Worm (Caenorhabditis elegans): Measurements from ENCODE around the gene Y48G9A.6.

Gene Y48G9A.6

DNA sequence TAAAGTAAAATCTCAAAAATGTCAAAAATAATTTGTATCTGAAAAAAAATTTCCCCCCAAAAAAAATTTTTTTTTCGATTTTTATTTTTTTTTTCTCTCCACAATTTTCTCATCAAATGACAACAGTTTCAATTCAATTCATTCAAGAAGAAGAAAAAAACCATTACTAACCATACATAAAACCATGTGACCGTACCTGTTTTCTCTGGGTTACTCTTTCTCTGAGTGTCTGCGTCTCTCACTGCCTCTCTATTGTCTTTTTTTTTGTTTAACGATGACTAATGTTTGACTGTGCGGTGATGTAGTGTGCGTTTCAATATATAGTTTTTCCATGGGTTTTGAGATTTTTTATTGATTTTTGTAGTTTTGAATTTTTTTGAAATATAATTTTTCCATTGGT lies 26.9 kb upstream of the Y48G9A.6 start (continued):
- TF ChIP-seq ceh-28 (tag; optimal IDR thresholded peaks at IDR 0.05): peak; percentile 7
- no peak for TF ChIP-seq unc-62 (GFP tag; optimal IDR thresholded peaks at IDR 0.05)
- TF ChIP-seq R02D3.7 (tag; optimal IDR thresholded peaks at IDR 0.05): no peak
- TF ChIP-seq nhr-11 (tag; optimal IDR thresholded peaks at IDR 0.05): no peak
- no peak for TF ChIP-seq ztf-11 (tag; optimal IDR thresholded peaks at IDR 0.05)
- no peak for TF ChIP-seq nhr-237 (tag; optimal IDR thresholded peaks at IDR 0.05)
- TF ChIP-seq nhr-43 (tag; optimal IDR thresholded peaks at IDR 0.05; ENCODE audit: poor library complexity, severe bottlenecking): no peak
- TF ChIP-seq lsy-12 (tag; optimal IDR thresholded peaks at IDR 0.05): no peak
- TF ChIP-seq pqm-1 (tag; optimal IDR thresholded peaks at IDR 0.05): peak; percentile 31
- no peak for TF ChIP-seq nhr-67 (tag; optimal IDR thresholded peaks at IDR 0.05)
- no peak for TF ChIP-seq daf-12 (tag; optimal IDR thresholded peaks at IDR 0.05)
- no peak for TF ChIP-seq ZK546.5 (tag; optimal IDR thresholded peaks at IDR 0.05)
- TF ChIP-seq nfya-1 (tag; optimal IDR thresholded peaks at IDR 0.05; ENCODE audit: insufficient read depth): peak; percentile 30
- peak; percentile 32 for TF ChIP-seq nhr-25 (tag; optimal IDR thresholded peaks at IDR 0.05)

DNA sequence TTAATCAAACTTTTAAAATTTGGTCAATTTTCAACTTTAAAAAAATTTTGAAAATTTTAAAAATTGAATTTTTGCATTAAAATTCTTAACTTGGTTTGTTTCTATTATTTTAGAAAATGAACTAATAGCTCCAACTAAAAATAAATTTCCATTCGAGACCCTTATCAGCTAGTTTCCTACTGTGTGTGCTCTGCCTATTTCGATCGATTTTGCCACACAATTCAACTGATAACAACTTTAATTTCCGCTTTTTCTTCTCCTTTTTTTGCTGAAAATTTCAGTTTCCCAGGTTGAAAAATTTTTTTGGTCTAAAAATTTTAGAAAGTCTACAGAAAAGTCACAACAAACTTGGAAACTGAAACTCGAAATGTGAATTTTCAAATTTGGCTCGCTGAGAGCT lies 26.3 kb upstream of the Y48G9A.6 start:
- no peak for TF ChIP-seq jun-1 (tag; optimal IDR thresholded peaks at IDR 0.05)
- peak; percentile 66 for TF ChIP-seq elt-2 (tag; optimal IDR thresholded peaks at IDR 0.05)
- TF ChIP-seq elt-3 (tag; optimal IDR thresholded peaks at IDR 0.05): no peak
- TF ChIP-seq pqm-1 (tag; optimal IDR thresholded peaks at IDR 0.05): peak; percentile 48

ce11 chrIII:2092409-2092808 lies 25.2 kb upstream of the Y48G9A.6 start, which contains the start of gene Y48G9A.9:
Gene Y48G9A.9, plus strand, starts transcription at chrIII:2092709.
- TF ChIP-seq ceh-9 (tag; optimal IDR thresholded peaks at IDR 0.05) (no peak), jun-1 (tag; optimal IDR thresholded peaks at IDR 0.05) (no peak), ztf-11 (tag; optimal IDR thresholded peaks at IDR 0.05) (no peak), ztf-4 (tag; optimal IDR thresholded peaks at IDR 0.05) (no peak), aly-2 (tag; optimal IDR thresholded peaks at IDR 0.05) (no peak), nhr-237 (tag; optimal IDR thresholded peaks at IDR 0.05) (no peak), unc-62 (GFP tag; optimal IDR thresholded peaks at IDR 0.05) (no peak), ceh-16 (tag; optimal IDR thresholded peaks at IDR 0.05) (no peak), ceh-28 (tag; optimal IDR thresholded peaks at IDR 0.05) (no peak), elt-2 (tag; optimal IDR thresholded peaks at IDR 0.05) (no peak), elt-1 (tag; optimal IDR thresholded peaks at IDR 0.05) (no peak), lin-39 (tag; optimal IDR thresholded peaks at IDR 0.05) (no peak), elt-3 (tag; optimal IDR thresholded peaks at IDR 0.05) (no peak), mml-1 (tag; optimal IDR thresholded peaks at IDR 0.05) (no peak), lsy-12 (tag; optimal IDR thresholded peaks at IDR 0.05) (no peak), daf-12 (tag; optimal IDR thresholded peaks at IDR 0.05) (no peak), ceh-82 (tag; optimal IDR thresholded peaks at IDR 0.05) (no peak)

- TF ChIP-seq ceh-28 (tag; optimal IDR thresholded peaks at IDR 0.05) (peak; percentile 85), egl-5 (tag; optimal IDR thresholded peaks at IDR 0.05) (no peak), nhr-237 (tag; optimal IDR thresholded peaks at IDR 0.05) (no peak), nhr-28 (tag; optimal IDR thresholded peaks at IDR 0.05) (no peak), ceh-16 (tag; optimal IDR thresholded peaks at IDR 0.05) (no peak), fkh-2 (tag; optimal IDR thresholded peaks at IDR 0.05) (no peak), egl-27 (tag; optimal IDR thresholded peaks at IDR 0.05) (no peak)
These were observed 19.5 kb upstream of the Y48G9A.6 start for ce11 chrIII:2098185-2098584.

DNA sequence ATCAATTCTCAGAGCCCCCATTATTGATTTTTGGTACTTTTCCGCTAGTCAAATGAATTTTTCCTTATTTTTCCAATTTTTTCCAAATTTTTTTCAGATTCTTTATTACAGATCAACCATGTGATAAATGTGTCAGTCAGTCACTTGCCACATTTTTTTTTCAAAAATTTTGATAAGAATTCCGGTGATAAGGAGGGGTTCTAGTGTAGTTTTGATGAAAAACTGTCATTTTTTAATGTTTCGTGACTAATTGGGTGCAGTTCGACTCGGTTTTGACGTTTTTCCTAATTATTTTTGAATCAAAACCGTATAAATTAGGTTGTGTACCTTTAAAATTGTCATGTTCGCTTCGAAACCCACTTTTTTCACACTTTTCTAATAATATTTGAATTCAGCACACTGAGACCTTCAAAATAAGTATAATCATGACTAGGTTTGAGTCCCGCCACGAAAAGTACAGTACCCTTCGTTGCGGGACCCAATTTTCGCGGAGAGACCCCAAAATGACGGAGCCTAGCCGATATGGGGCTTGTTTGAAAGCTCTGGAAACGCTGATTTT lies 17.8 kb upstream of the Y48G9A.6 start:
- TF ChIP-seq nhr-77 (tag; optimal IDR thresholded peaks at IDR 0.05) (no peak), ztf-4 (tag; optimal IDR thresholded peaks at IDR 0.05) (no peak), mdl-1 (tag; optimal IDR thresholded peaks at IDR 0.05) (no peak), skn-1 (tag; optimal IDR thresholded peaks at IDR 0.05) (no peak), ama-1 (optimal IDR thresholded peaks at IDR 0.05) (no peak), egl-27 (tag; optimal IDR thresholded peaks at IDR 0.05) (no peak), ceh-9 (tag; optimal IDR thresholded peaks at IDR 0.05) (no peak), unc-62 (GFP tag; optimal IDR thresholded peaks at IDR 0.05) (no peak), nhr-237 (tag; optimal IDR thresholded peaks at IDR 0.05) (no peak), pha-4 (tag; optimal IDR thresholded peaks at IDR 0.05) (peak; percentile 51), egl-5 (tag; optimal IDR thresholded peaks at IDR 0.05) (no peak), lin-15B (tag; optimal IDR thresholded peaks at IDR 0.05) (no peak), fkh-10 (GFP tag; optimal IDR thresholded peaks at IDR 0.05) (no peak), ceh-28 (tag; optimal IDR thresholded peaks at IDR 0.05) (no peak), lin-39 (tag; optimal IDR thresholded peaks at IDR 0.05) (no peak), elt-2 (tag; optimal IDR thresholded peaks at IDR 0.05) (peak; percentile 90), pqm-1 (tag; optimal IDR thresholded peaks at IDR 0.05) (peak; percentile 82), ztf-11 (tag; optimal IDR thresholded peaks at IDR 0.05) (no peak), nhr-11 (tag; optimal IDR thresholded peaks at IDR 0.05) (no peak), jun-1 (tag; optimal IDR thresholded peaks at IDR 0.05) (no peak), tbx-2 (tag; optimal IDR thresholded peaks at IDR 0.05) (no peak), nhr-23 (tag; optimal IDR thresholded peaks at IDR 0.05) (no peak), nhr-76 (tag; optimal IDR thresholded peaks at IDR 0.05) (no peak)

All from whole organism, L3 larva.